Worm (Caenorhabditis elegans): Measurements from ENCODE around the gene K07C11.10.

K07C11.10 gene

ce11 chrV:8178914-8179542 lies 47.7 kb downstream of the K07C11.10 start, which contains the start of gene srp-7:
TSS of gene srp-7 (plus strand) at chrV:8179126.
- TF ChIP-seq unc-39 (tag; optimal IDR thresholded peaks at IDR 0.05) (no peak), nhr-11 (tag; optimal IDR thresholded peaks at IDR 0.05) (no peak), ama-1 (optimal IDR thresholded peaks at IDR 0.05) (no peak), jun-1 (tag; optimal IDR thresholded peaks at IDR 0.05) (no peak), nhr-28 (tag; optimal IDR thresholded peaks at IDR 0.05) (no peak), pqm-1 (tag; optimal IDR thresholded peaks at IDR 0.05) (no peak), nhr-67 (tag; optimal IDR thresholded peaks at IDR 0.05) (no peak), hmg-11 (tag; optimal IDR thresholded peaks at IDR 0.05) (peak; percentile 16), nfya-1 (tag; optimal IDR thresholded peaks at IDR 0.05; ENCODE audit: insufficient read depth) (peak; percentile 41), nhr-237 (tag; optimal IDR thresholded peaks at IDR 0.05) (no peak), R02D3.7 (tag; optimal IDR thresholded peaks at IDR 0.05) (no peak), nhr-23 (tag; optimal IDR thresholded peaks at IDR 0.05) (peak; percentile 38), lsy-12 (tag; optimal IDR thresholded peaks at IDR 0.05) (no peak), skn-1 (tag; optimal IDR thresholded peaks at IDR 0.05) (no peak), unc-62 (GFP tag; optimal IDR thresholded peaks at IDR 0.05) (no peak), elt-2 (tag; optimal IDR thresholded peaks at IDR 0.05) (peak; percentile 21), aly-2 (tag; optimal IDR thresholded peaks at IDR 0.05) (no peak), egl-27 (tag; optimal IDR thresholded peaks at IDR 0.05) (no peak), ztf-11 (tag; optimal IDR thresholded peaks at IDR 0.05) (no peak), mml-1 (tag; optimal IDR thresholded peaks at IDR 0.05) (no peak), pha-4 (tag; optimal IDR thresholded peaks at IDR 0.05) (peak; percentile 81), nhr-76 (tag; optimal IDR thresholded peaks at IDR 0.05) (no peak)

- TF ChIP-seq mml-1 (tag; optimal IDR thresholded peaks at IDR 0.05) (no peak), nhr-11 (tag; optimal IDR thresholded peaks at IDR 0.05) (no peak), nfya-1 (tag; optimal IDR thresholded peaks at IDR 0.05; ENCODE audit: insufficient read depth) (no peak), nhr-28 (tag; optimal IDR thresholded peaks at IDR 0.05) (no peak)
These were observed 48.4 kb downstream of the K07C11.10 start for ce11 chrV:8178279-8178678.

ce11 chrV:8177349-8177748 lies 49.4 kb downstream of the K07C11.10 start, which contains the start of gene F20D6.9:
TSS of gene F20D6.9 (minus strand) at chrV:8177449.
- TF ChIP-seq jun-1 (tag; optimal IDR thresholded peaks at IDR 0.05), result no peak
- TF ChIP-seq skn-1 (tag; optimal IDR thresholded peaks at IDR 0.05), result no peak
- no peak for TF ChIP-seq elt-2 (tag; optimal IDR thresholded peaks at IDR 0.05)
- TF ChIP-seq ztf-11 (tag; optimal IDR thresholded peaks at IDR 0.05), result no peak
- no peak for TF ChIP-seq snpc-4 (tag; optimal IDR thresholded peaks at IDR 0.05)
- no peak for TF ChIP-seq pha-4 (tag; optimal IDR thresholded peaks at IDR 0.05)
- TF ChIP-seq nhr-23 (tag; optimal IDR thresholded peaks at IDR 0.05), result no peak
- TF ChIP-seq sea-2 (GFP tag; optimal IDR thresholded peaks at IDR 0.05), result no peak
- no peak for TF ChIP-seq elt-3 (tag; optimal IDR thresholded peaks at IDR 0.05)
- TF ChIP-seq lsy-12 (tag; optimal IDR thresholded peaks at IDR 0.05), result no peak
- TF ChIP-seq aly-2 (tag; optimal IDR thresholded peaks at IDR 0.05), result no peak
- no peak for TF ChIP-seq nhr-237 (tag; optimal IDR thresholded peaks at IDR 0.05)

Measured in whole organism, L3 larva.